Fruit fly (Drosophila melanogaster) whole organism, embryonic: ENCODE measurements around the gene Hou.

ENCODE experiments used
- Blimp-1 ChIP-seq: fragments of 200-800 bp; sonication (Bioruptor generic); optimal IDR thresholded peaks from 3 replicates; lab custom pipeline; 2018; ENCODE audit warnings: missing biosample characterization, missing genetic modification characterization, mild to moderate bottlenecking, moderate library complexity, missing genetic modification reagents
- BtbVII ChIP-seq: fragments of 200-800 bp; sonication (Bioruptor generic); optimal IDR thresholded peaks from 3 replicates; lab custom pipeline; 2017; ENCODE audit warnings: missing biosample characterization, mild to moderate bottlenecking, missing genetic modification characterization
- CG10366 ChIP-seq: fragments of 200-800 bp; sonication (Bioruptor generic); IDR thresholded peaks from 2 replicates; pipeline ENCODE4 v1.3.6; 2022; ENCODE audit warnings: missing biosample characterization, missing genetic modification characterization
- CG11695 ChIP-seq: fragments of 200-800 bp; sonication (Bioruptor generic); IDR thresholded peaks from 3 replicates; pipeline ENCODE4 v1.3.6; 2022; ENCODE audit warnings: missing biosample characterization, missing genetic modification characterization
- CG15514 ChIP-seq: fragments of 200-800 bp; sonication (Bioruptor generic); optimal IDR thresholded peaks from 3 replicates; lab custom pipeline; 2017; ENCODE audit warnings: missing biosample characterization, missing genetic modification characterization, mild to moderate bottlenecking, moderate library complexity, missing genetic modification reagents
- CG1603 ChIP-seq: fragments of 200-800 bp; sonication (Bioruptor generic); optimal IDR thresholded peaks from 2 replicates; lab custom pipeline; 2019; ENCODE audit warnings: missing biosample characterization, mild to moderate bottlenecking, missing genetic modification characterization, moderate library complexity
- CG17361 ChIP-seq: fragments of 200-800 bp; sonication (Bioruptor generic); IDR thresholded peaks from 3 replicates; pipeline ENCODE4 v1.3.6; 2022; ENCODE audit warnings: missing biosample characterization, missing genetic modification characterization
- CG1832 ChIP-seq: fragments of 200-800 bp; sonication (Bioruptor generic); optimal IDR thresholded peaks from 2 replicates; lab custom pipeline; 2017; ENCODE audit warnings: missing biosample characterization, mild to moderate bottlenecking, missing genetic modification characterization, inconsistent platforms
- CG2120 ChIP-seq: fragments of 200-800 bp; sonication (Bioruptor generic); optimal IDR thresholded peaks from 3 replicates; lab custom pipeline; 2016; ENCODE audit warnings: missing biosample characterization, missing genetic modification characterization
- CG30403 ChIP-seq: fragments of 200-800 bp; sonication (Bioruptor generic); optimal IDR thresholded peaks from 3 replicates; lab custom pipeline; 2016; ENCODE audit warnings: missing biosample characterization, missing genetic modification characterization
- CG42726 ChIP-seq: fragments of 200-800 bp; sonication (Bioruptor generic); IDR thresholded peaks from 2 replicates; pipeline ENCODE4 v1.3.6; 2022; ENCODE audit warnings: missing biosample characterization, missing genetic modification characterization; ENCODE audit not compliant: partially characterized antibody
- CG4360 ChIP-seq: fragments of 200-800 bp; sonication (Bioruptor generic); IDR thresholded peaks from 2 replicates; pipeline ENCODE4 v1.3.6; 2022; ENCODE audit warnings: missing biosample characterization, missing genetic modification characterization
- CG4617 ChIP-seq: fragments of 200-800 bp; sonication (Bioruptor generic); optimal IDR thresholded peaks from 3 replicates; lab custom pipeline; 2016; ENCODE audit warnings: missing biosample characterization, missing genetic modification characterization, borderline replicate concordance
- CG4730 ChIP-seq: fragments of 200-800 bp; sonication (Bioruptor generic); IDR thresholded peaks from 2 replicates; pipeline ENCODE4 v1.3.6; 2022; ENCODE audit warnings: missing biosample characterization, missing genetic modification characterization
- CG7357 ChIP-seq: fragments of 200-800 bp; sonication (Bioruptor generic); IDR thresholded peaks from 3 replicates; pipeline ENCODE4 v1.3.6; 2022; ENCODE audit warnings: missing biosample characterization, missing genetic modification characterization
- CG7839 ChIP-seq: fragments of 200-800 bp; sonication (Bioruptor generic); optimal IDR thresholded peaks from 3 replicates; lab custom pipeline; 2018; ENCODE audit warnings: missing biosample characterization, mild to moderate bottlenecking, missing genetic modification characterization, moderate library complexity
- CG7963 ChIP-seq: fragments of 200-800 bp; sonication (Bioruptor generic); IDR thresholded peaks from 3 replicates; pipeline ENCODE4 v1.3.6; 2022; ENCODE audit warnings: missing biosample characterization, missing genetic modification characterization; ENCODE audit not compliant: partially characterized antibody
- CG8089 ChIP-seq: fragments of 200-800 bp; sonication (Bioruptor generic); optimal IDR thresholded peaks from 3 replicates; lab custom pipeline; 2016; ENCODE audit warnings: missing biosample characterization, missing genetic modification characterization
- CG8388 ChIP-seq: fragments of 200-800 bp; sonication (Bioruptor generic); optimal IDR thresholded peaks from 2 replicates; lab custom pipeline; 2019; ENCODE audit warnings: missing biosample characterization, mild to moderate bottlenecking, missing genetic modification characterization, moderate library complexity
- CG9609 ChIP-seq: fragments of 200-800 bp; sonication (Bioruptor generic); optimal IDR thresholded peaks from 3 replicates; lab custom pipeline; 2016; ENCODE audit warnings: missing biosample characterization, missing genetic modification characterization
- CoRest ChIP-seq: fragments of 200-800 bp; sonication (Bioruptor generic); optimal IDR thresholded peaks from 3 replicates; lab custom pipeline; 2018; ENCODE audit warnings: missing biosample characterization, mild to moderate bottlenecking, missing genetic modification characterization, moderate library complexity
- Dad ChIP-seq: fragments of 200-800 bp; sonication (Bioruptor generic); optimal IDR thresholded peaks from 3 replicates; lab custom pipeline; 2016; ENCODE audit warnings: missing biosample characterization, missing genetic modification characterization
- Ets65A ChIP-seq: fragments of 200-800 bp; sonication (Bioruptor generic); peaks from one replicate; lab custom pipeline; 2016; ENCODE audit warnings: missing biosample characterization, missing genetic modification characterization
- Lim3 ChIP-seq: fragments of 200-800 bp; sonication (Bioruptor generic); IDR thresholded peaks from 2 replicates; pipeline ENCODE4 v1.3.6; 2022; ENCODE audit warnings: missing biosample characterization, missing genetic modification characterization
- Meics ChIP-seq: fragments of 200-800 bp; sonication (Bioruptor generic); optimal IDR thresholded peaks from 2 replicates; lab custom pipeline; 2017; ENCODE audit warnings: missing biosample characterization, mild to moderate bottlenecking, missing genetic modification characterization
- Poxn ChIP-seq: fragments of 200-800 bp; sonication (Bioruptor generic); IDR thresholded peaks from 2 replicates; pipeline ENCODE4 v1.3.6; 2022; ENCODE audit warnings: missing biosample characterization, missing genetic modification characterization
- Rfx ChIP-seq: fragments of 200-800 bp; sonication (Bioruptor generic); IDR thresholded peaks from 2 replicates; pipeline ENCODE4 v1.3.6; 2022; ENCODE audit warnings: missing biosample characterization, missing genetic modification characterization
- Six4 ChIP-seq: fragments of 200-800 bp; sonication (Bioruptor generic); optimal IDR thresholded peaks from 2 replicates; lab custom pipeline; 2016; ENCODE audit warnings: missing biosample characterization, missing genetic modification characterization
- YL-1 ChIP-seq: fragments of 200-800 bp; sonication (Bioruptor generic); optimal IDR thresholded peaks from 3 replicates; lab custom pipeline; 2017; ENCODE audit warnings: missing biosample characterization, mild to moderate bottlenecking, missing genetic modification characterization
- ap ChIP-seq: fragments of 200-800 bp; sonication (Bioruptor generic); IDR thresholded peaks from 2 replicates; pipeline ENCODE4 v1.3.6; 2022; ENCODE audit warnings: missing biosample characterization, missing genetic modification characterization
- ase ChIP-seq: fragments of 200-800 bp; sonication (Bioruptor generic); IDR thresholded peaks from 3 replicates; pipeline ENCODE4 v1.3.6; 2022; ENCODE audit warnings: missing biosample characterization, missing genetic modification characterization
- az2 ChIP-seq: fragments of 200-800 bp; sonication (Bioruptor generic); optimal IDR thresholded peaks from 3 replicates; lab custom pipeline; 2016; ENCODE audit warnings: missing biosample characterization, missing genetic modification characterization
- fd102C ChIP-seq: fragments of 200-800 bp; sonication (Bioruptor generic); optimal IDR thresholded peaks from 2 replicates; lab custom pipeline; 2018; ENCODE audit warnings: missing biosample characterization, mild to moderate bottlenecking, missing genetic modification characterization, moderate library complexity
- fd64A ChIP-seq: fragments of 200-800 bp; sonication (Bioruptor generic); optimal IDR thresholded peaks from 3 replicates; lab custom pipeline; 2018; ENCODE audit warnings: missing biosample characterization, mild to moderate bottlenecking, missing genetic modification characterization
- grau ChIP-seq: fragments of 200-800 bp; optimal IDR thresholded peaks from 3 replicates; lab custom pipeline; 2019; ENCODE audit warnings: missing biosample characterization, mild to moderate bottlenecking, missing genetic modification characterization, moderate library complexity
- her ChIP-seq: fragments of 200-800 bp; sonication (Bioruptor generic); optimal IDR thresholded peaks from 2 replicates; lab custom pipeline; 2016; ENCODE audit warnings: missing biosample characterization, missing genetic modification characterization
- kah ChIP-seq: fragments of 200-800 bp; sonication (Bioruptor generic); optimal IDR thresholded peaks from 2 replicates; lab custom pipeline; 2018; ENCODE audit warnings: missing biosample characterization, mild to moderate bottlenecking, missing genetic modification characterization
- maf-S ChIP-seq: fragments of 200-800 bp; sonication (Bioruptor generic); optimal IDR thresholded peaks from 2 replicates; lab custom pipeline; 2016; ENCODE audit warnings: missing biosample characterization, missing genetic modification characterization
- oc ChIP-seq: fragments of 200-800 bp; sonication (Bioruptor generic); optimal IDR thresholded peaks from 2 replicates; lab custom pipeline; 2018; ENCODE audit warnings: missing biosample characterization, mild to moderate bottlenecking, missing genetic modification characterization, moderate library complexity
- phol ChIP-seq: fragments of 200-800 bp; sonication (Bioruptor generic); optimal IDR thresholded peaks from 3 replicates; lab custom pipeline; 2018; ENCODE audit warnings: missing biosample characterization, mild to moderate bottlenecking, missing genetic modification characterization, moderate library complexity
- run ChIP-seq: fragments of 200-800 bp; sonication (Bioruptor generic); optimal IDR thresholded peaks from 3 replicates; lab custom pipeline; 2018; ENCODE audit warnings: missing biosample characterization, mild to moderate bottlenecking, missing genetic modification characterization
- seq ChIP-seq: fragments of 200-800 bp; sonication (Bioruptor generic); IDR thresholded peaks from 2 replicates; pipeline ENCODE4 v1.3.6; 2022; ENCODE audit warnings: missing biosample characterization, missing genetic modification characterization
- slp2 ChIP-seq: fragments of 200-800 bp; sonication (Bioruptor generic); optimal IDR thresholded peaks from 2 replicates; lab custom pipeline; 2016; ENCODE audit warnings: missing biosample characterization, missing genetic modification characterization
- sna ChIP-seq: fragments of 200-800 bp; sonication (Bioruptor generic); IDR thresholded peaks from 2 replicates; pipeline ENCODE4 v1.3.6; 2022; ENCODE audit warnings: missing biosample characterization, missing genetic modification characterization; ENCODE audit not compliant: partially characterized antibody
- so ChIP-seq: fragments of 200-800 bp; sonication (Bioruptor generic); IDR thresholded peaks from 3 replicates; pipeline ENCODE4 v1.3.6; 2022; ENCODE audit warnings: missing biosample characterization, missing genetic modification characterization
- ttk ChIP-seq: fragments of 200-800 bp; sonication (Bioruptor generic); IDR thresholded peaks from 2 replicates; pipeline ENCODE4 v2.1.2; 2022; ENCODE audit warnings: missing biosample characterization, missing genetic modification characterization
- unpg ChIP-seq: fragments of 200-800 bp; sonication (Bioruptor generic); optimal IDR thresholded peaks from 3 replicates; lab custom pipeline; 2018; ENCODE audit warnings: missing biosample characterization, mild to moderate bottlenecking, missing genetic modification characterization, moderate library complexity
- vnd ChIP-seq: fragments of 200-800 bp; sonication (Bioruptor generic); IDR thresholded peaks from 3 replicates; pipeline ENCODE4 v1.3.6; 2022; ENCODE audit warnings: missing biosample characterization, missing genetic modification characterization; ENCODE audit not compliant: partially characterized antibody
- wor ChIP-seq: fragments of 200-800 bp; sonication (Bioruptor generic); IDR thresholded peaks from 2 replicates; pipeline ENCODE4 v1.3.6; 2022; ENCODE audit warnings: missing biosample characterization, missing genetic modification characterization

The Hou gene

dm6 chrX:18646855-18647699, 3.2 kb downstream of the Hou start, which contains the start of gene Rip11 (continued):
- peak; percentile 51 for TF ChIP-seq BtbVII (GFP tag; lab: Kevin White, UChicago)
- TF ChIP-seq ttk (GFP tag; lab: Robert Waterston, UW) = peak; percentile 12; the same call in 1 of the 2 replicates
- TF ChIP-seq unpg (GFP tag; lab: Kevin White, UChicago) = peak; percentile 21
- no peak for TF ChIP-seq wor (GFP tag; lab: Robert Waterston, UW)
- TF ChIP-seq CG1603 (tag; lab: Kevin White, UChicago) = no peak
- peak; percentile 21 for TF ChIP-seq her
- TF ChIP-seq fd64A (GFP tag; lab: Kevin White, UChicago) = no peak
- peak; percentile 88 for TF ChIP-seq CG10366 (GFP tag; lab: Robert Waterston, UW)
- peak; percentile 39; the same call in 1 of the 3 replicates for TF ChIP-seq CG11695 (GFP tag; lab: Robert Waterston, UW)
- no peak for TF ChIP-seq run
- TF ChIP-seq Poxn (GFP tag; lab: Robert Waterston, UW) = no peak
- TF ChIP-seq fd102C (GFP tag; lab: Kevin White, UChicago) = no peak
- TF ChIP-seq Rfx (GFP tag; lab: Robert Waterston, UW) = peak; percentile 79
- no peak for TF ChIP-seq CG17361
- peak; percentile 14 for TF ChIP-seq CG4617 (GFP tag; lab: Kevin White, UChicago)
- TF ChIP-seq az2 (GFP tag; lab: Kevin White, UChicago) = peak; percentile 24
- no peak for TF ChIP-seq Lim3
- peak; percentile 85 for TF ChIP-seq Ets65A (GFP tag; lab: Kevin White, UChicago)
- TF ChIP-seq CG4360 (GFP tag; lab: Robert Waterston, UW) = peak; percentile 85
- no peak for TF ChIP-seq ase (GFP tag; lab: Robert Waterston, UW)
- no peak for TF ChIP-seq CG15514
- peak; percentile 18 for TF ChIP-seq CG8388
- no peak for TF ChIP-seq vnd
- TF ChIP-seq CG7839 (tag; lab: Kevin White, UChicago) = no peak
- TF ChIP-seq Six4 (GFP tag; lab: Kevin White, UChicago) = no peak
- no peak for TF ChIP-seq so
- TF ChIP-seq maf-S (GFP tag; lab: Kevin White, UChicago) = peak; percentile 16
- TF ChIP-seq CG8089 (GFP tag; lab: Kevin White, UChicago) = peak; percentile 9
- peak; percentile 54 for TF ChIP-seq oc
- 0 out of 3 replicates have a peak, but pooled peaks have one; percentile 28 for TF ChIP-seq CG7963 (GFP tag; lab: Robert Waterston, UW)
- TF ChIP-seq CG1832 (GFP tag; lab: Kevin White, UChicago) = peak; percentile 62
- TF ChIP-seq Blimp-1 (GFP tag; lab: Kevin White, UChicago) = peak; percentile 52
- TF ChIP-seq CG42726 = peak; percentile 59
- no peak for TF ChIP-seq slp2 (GFP tag; lab: Kevin White, UChicago)
- no peak for TF ChIP-seq CG4730
- no peak for TF ChIP-seq CG7357 (GFP tag; lab: Robert Waterston, UW)
- TF ChIP-seq CoRest (tag; lab: Kevin White, UChicago) = peak; percentile 12
- peak; percentile 24 for TF ChIP-seq CG30403 (GFP tag; lab: Kevin White, UChicago)
- TF ChIP-seq sna (GFP tag; lab: Robert Waterston, UW) = 0 out of 2 replicates have a peak, but pooled peaks have one; percentile 16
- TF ChIP-seq Meics (GFP tag; lab: Kevin White, UChicago) = peak; percentile 20
- peak; percentile 19 for TF ChIP-seq phol (tag; lab: Kevin White, UChicago)
- peak; percentile 51 for TF ChIP-seq CG2120
- no peak for TF ChIP-seq CG9609
- TF ChIP-seq seq = peak; percentile 28; the same call in 1 of the 2 replicates
- peak; percentile 17 for TF ChIP-seq grau (tag; lab: Kevin White, UChicago)
- TF ChIP-seq YL-1 = peak; percentile 10
- TF ChIP-seq ap = no peak
- TF ChIP-seq kah (GFP tag; lab: Kevin White, UChicago) = peak; percentile 16
- peak; percentile 4 for TF ChIP-seq Dad
